Worm (Caenorhabditis elegans) whole organism, late embryonic: Measurements from ENCODE around the gene Y17D7B.3.

Experiments
- ceh-30 ChIP-seq: fragments of 150-350 bp; optimal IDR thresholded peaks from 2 replicates; lab custom pipeline; 2014; ENCODE audit warnings: missing biosample characterization, missing genetic modification characterization
- ceh-9 ChIP-seq: sonication (generic microtip); optimal IDR thresholded peaks from 2 replicates; lab custom pipeline; 2016; ENCODE audit warnings: mild to moderate bottlenecking, missing genetic modification characterization, inconsistent platforms, missing compliant biosample characterization

ce11 chrV:18769902-18770301 is 16.7 kb downstream of the Y17D7B.3 start:
- TF ChIP-seq ceh-30 (tag; lab: Kevin White, UChicago) (no peak), ceh-9 (tag; lab: Kevin White, UChicago) (no peak)
